Worm (Caenorhabditis elegans) whole organism, early embryonic: ENCODE data around the gene Y55F3AM.11.

Experiments
- F13C5.2 ChIP-seq: sonication (generic microtip); optimal IDR thresholded peaks from 2 replicates; lab custom pipeline; 2017; ENCODE audit warnings: mild to moderate bottlenecking, missing genetic modification characterization, inconsistent platforms, missing compliant biosample characterization
- ama-1 ChIP-seq: fragments of 150-350 bp; optimal IDR thresholded peaks from 2 replicates; lab custom pipeline; 2014
- ceh-36 ChIP-seq: sonication (generic microtip); optimal IDR thresholded peaks from 2 replicates; lab custom pipeline; 2016; ENCODE audit warnings: missing genetic modification characterization, inconsistent platforms, missing compliant biosample characterization
- ets-7 ChIP-seq: sonication (generic microtip); optimal IDR thresholded peaks from 2 replicates; lab custom pipeline; 2016; ENCODE audit warnings: missing genotype, missing genetic modification characterization, missing compliant biosample characterization
- flt-1 ChIP-seq: fragments of 200-800 bp; sonication (Bioruptor generic); IDR thresholded peaks from 2 replicates; pipeline ENCODE4 v1.3.6; 2022; ENCODE audit warnings: missing genetic modification characterization, missing compliant biosample characterization
- hmbx-1 ChIP-seq: sonication (generic microtip); optimal IDR thresholded peaks from 2 replicates; lab custom pipeline; 2016; ENCODE audit warnings: mild to moderate bottlenecking, missing genetic modification characterization, missing compliant biosample characterization
- hnd-1 ChIP-seq: sonication (generic microtip); optimal IDR thresholded peaks from 2 replicates; lab custom pipeline; 2016; ENCODE audit warnings: missing genetic modification characterization, missing compliant biosample characterization
- sea-1 ChIP-seq: fragments of 200-800 bp; sonication (Bioruptor generic); conservative IDR thresholded peaks from 2 replicates; pipeline ENCODE4 v1.3.6; 2022; ENCODE audit warnings: missing genetic modification characterization, missing compliant biosample characterization
- tbx-37 ChIP-seq: fragments of 200-800 bp; sonication (Bioruptor generic); conservative IDR thresholded peaks from 2 replicates; pipeline ENCODE4 v1.3.6; 2022; ENCODE audit warnings: missing genetic modification reagents, missing genetic modification characterization, missing compliant biosample characterization

ce11 chrIV:1063058-1063457 is 18.9 kb upstream of the Y55F3AM.11 start:
- TF ChIP-seq tbx-37 (GFP tag; lab: Robert Waterston, UW) = no peak
- no peak for TF ChIP-seq ama-1 (lab: Kevin White, UChicago)
- TF ChIP-seq F13C5.2 (tag; lab: Kevin White, UChicago) = no peak
- TF ChIP-seq ets-7 = no peak
- no peak for TF ChIP-seq flt-1 (GFP tag; lab: Robert Waterston, UW)
- TF ChIP-seq hmbx-1 (tag; lab: Kevin White, UChicago) = no peak
- TF ChIP-seq ceh-36 (tag; lab: Kevin White, UChicago) = no peak
- no peak for TF ChIP-seq sea-1
- no peak for TF ChIP-seq hnd-1 (tag; lab: Kevin White, UChicago)
